Fruit fly (Drosophila melanogaster): ENCODE results near the gene Mitofilin.

- no peak for TF ChIP-seq ttk (optimal IDR thresholded peaks at IDR 0.05)
- no peak for TF ChIP-seq Sin3A (optimal IDR thresholded peaks at IDR 0.05)
- no peak for TF ChIP-seq psq (optimal IDR thresholded peaks at IDR 0.05)
- TF ChIP-seq h (optimal IDR thresholded peaks at IDR 0.05): no peak
- TF ChIP-seq insv (optimal IDR thresholded peaks at IDR 0.05): no peak
Observed at dm6 chr3R:21992909-21993308, 30.2 kb downstream of the Mitofilin start.
